Worm (Caenorhabditis elegans) whole organism, L2 larva: ENCODE data around the gene F19C7.3.

Source experiments
- ceh-82 ChIP-seq: fragments of 150-350 bp; optimal IDR thresholded peaks from 2 replicates; lab custom pipeline; 2014; ENCODE audit warnings: missing biosample characterization, missing genetic modification characterization
- elt-1 ChIP-seq: fragments of 150-350 bp; optimal IDR thresholded peaks from 2 replicates; lab custom pipeline; 2014; ENCODE audit warnings: missing biosample characterization, missing genetic modification characterization
- lin-13 ChIP-seq: fragments of 150-350 bp; optimal IDR thresholded peaks from 2 replicates; lab custom pipeline; 2014; ENCODE audit warnings: missing biosample characterization, missing genetic modification reagents, missing genetic modification characterization

ce11 chrIV:4588408-4588807 is 8.5 kb upstream of the F19C7.3 start:
- TF ChIP-seq lin-13, result no peak
- no peak for TF ChIP-seq ceh-82 (tag; lab: Kevin White, UChicago)
- no peak for TF ChIP-seq elt-1
